Fruit fly (Drosophila melanogaster) whole organism, embryonic: ENCODE results near the gene Dic2.
A peak's percentile ranks its signal among the peaks of the same experiment; 100 is the strongest.

ENCODE experiments used
- ATbp ChIP-seq: fragments of 200-800 bp; sonication (Bioruptor generic); optimal IDR thresholded peaks from 2 replicates; lab custom pipeline; 2017; ENCODE audit warnings: missing biosample characterization, mild to moderate bottlenecking, missing genetic modification characterization, missing genetic modification reagents
- Atf-2 ChIP-seq: fragments of 200-800 bp; sonication (Bioruptor generic); optimal IDR thresholded peaks from 2 replicates; lab custom pipeline; 2016; ENCODE audit warnings: missing biosample characterization, missing genetic modification characterization
- CG10543 ChIP-seq: fragments of 200-800 bp; sonication (Bioruptor generic); optimal IDR thresholded peaks from 3 replicates; lab custom pipeline; 2017; ENCODE audit warnings: missing biosample characterization, mild to moderate bottlenecking, missing genetic modification characterization, moderate library complexity
- CG10979 ChIP-seq: fragments of 200-800 bp; sonication (Bioruptor generic); optimal IDR thresholded peaks from 2 replicates; lab custom pipeline; 2018; ENCODE audit warnings: missing biosample characterization, mild to moderate bottlenecking, missing genetic modification characterization, moderate library complexity
- CG11398 ChIP-seq: fragments of 200-800 bp; sonication (Bioruptor generic); optimal IDR thresholded peaks from 2 replicates; lab custom pipeline; 2016; ENCODE audit warnings: missing biosample characterization, missing genetic modification characterization
- CG11696 ChIP-seq: fragments of 200-800 bp; sonication (Bioruptor generic); IDR thresholded peaks from 2 replicates; pipeline ENCODE4 v1.3.6; 2022; ENCODE audit warnings: missing biosample characterization, missing genetic modification characterization
- CG12299 ChIP-seq: fragments of 200-800 bp; sonication (Bioruptor generic); optimal IDR thresholded peaks from 2 replicates; lab custom pipeline; 2018; ENCODE audit warnings: missing biosample characterization, mild to moderate bottlenecking, missing genetic modification characterization
- CG12769 ChIP-seq: fragments of 200-800 bp; sonication (Bioruptor generic); optimal IDR thresholded peaks from 2 replicates; lab custom pipeline; 2019; ENCODE audit warnings: missing biosample characterization, mild to moderate bottlenecking, missing genetic modification characterization, moderate library complexity
- CG14014 ChIP-seq: fragments of 200-800 bp; sonication (Bioruptor generic); IDR thresholded peaks from 2 replicates; pipeline ENCODE4 v1.3.6; 2022; ENCODE audit warnings: missing biosample characterization, missing genetic modification characterization
- CG14050 ChIP-seq: fragments of 200-800 bp; sonication (Bioruptor generic); IDR thresholded peaks from 3 replicates; pipeline ENCODE4 v1.3.6; 2022; ENCODE audit warnings: missing biosample characterization, missing genetic modification characterization
- CG15514 ChIP-seq: fragments of 200-800 bp; sonication (Bioruptor generic); optimal IDR thresholded peaks from 3 replicates; lab custom pipeline; 2017; ENCODE audit warnings: missing biosample characterization, missing genetic modification characterization, mild to moderate bottlenecking, moderate library complexity, missing genetic modification reagents
- CG18011 ChIP-seq: fragments of 200-800 bp; sonication (Bioruptor generic); optimal IDR thresholded peaks from 2 replicates; lab custom pipeline; 2017; ENCODE audit warnings: missing biosample characterization, missing genetic modification characterization, mild to moderate bottlenecking, moderate library complexity, missing genotype
- CG2202 ChIP-seq: fragments of 200-800 bp; sonication (Bioruptor generic); optimal IDR thresholded peaks from 2 replicates; lab custom pipeline; 2018; ENCODE audit warnings: missing biosample characterization, mild to moderate bottlenecking, missing genetic modification characterization
- CG31441 ChIP-seq: fragments of 200-800 bp; sonication (Bioruptor generic); IDR thresholded peaks from 2 replicates; pipeline ENCODE4 v1.3.6; 2022; ENCODE audit warnings: missing biosample characterization, missing genetic modification characterization
- CG32767 ChIP-seq: fragments of 200-800 bp; sonication (Bioruptor generic); IDR thresholded peaks from 2 replicates; pipeline ENCODE4 v1.3.6; 2022; ENCODE audit warnings: missing biosample characterization, missing genetic modification characterization
- CG3407 ChIP-seq: fragments of 200-800 bp; sonication (Bioruptor generic); optimal IDR thresholded peaks from 2 replicates; lab custom pipeline; 2018; ENCODE audit warnings: missing biosample characterization, mild to moderate bottlenecking, missing genetic modification characterization
- CG34376 ChIP-seq: fragments of 200-800 bp; sonication (Bioruptor generic); optimal IDR thresholded peaks from 2 replicates; lab custom pipeline; 2018; ENCODE audit warnings: missing biosample characterization, mild to moderate bottlenecking, missing genetic modification characterization
- CG7745 ChIP-seq: fragments of 200-800 bp; sonication (Bioruptor generic); optimal IDR thresholded peaks from 2 replicates; lab custom pipeline; 2018; ENCODE audit warnings: missing biosample characterization, mild to moderate bottlenecking, missing genetic modification characterization, moderate library complexity
- CG8281 ChIP-seq: fragments of 200-800 bp; sonication (Bioruptor generic); optimal IDR thresholded peaks from 2 replicates; lab custom pipeline; 2018; ENCODE audit warnings: missing biosample characterization, mild to moderate bottlenecking, missing genetic modification characterization, moderate library complexity
- CkIIα-i1 ChIP-seq: fragments of 200-800 bp; sonication (Bioruptor generic); IDR thresholded peaks from 2 replicates; pipeline ENCODE4 v1.3.6; 2022; ENCODE audit warnings: missing biosample characterization, missing genetic modification characterization
- Dad ChIP-seq: fragments of 200-800 bp; sonication (Bioruptor generic); optimal IDR thresholded peaks from 3 replicates; lab custom pipeline; 2016; ENCODE audit warnings: missing biosample characterization, missing genetic modification characterization
- E2f1 ChIP-seq: fragments of 200-800 bp; sonication (Bioruptor generic); IDR thresholded peaks from 2 replicates; pipeline ENCODE4 v1.3.6; 2022; ENCODE audit warnings: missing biosample characterization, missing genetic modification characterization
- H15 ChIP-seq: fragments of 200-800 bp; sonication (Bioruptor generic); IDR thresholded peaks from 3 replicates; pipeline ENCODE4 v1.3.6; 2022; ENCODE audit warnings: missing biosample characterization, missing genetic modification characterization
- Hr39 ChIP-seq: fragments of >200 bp; optimal IDR thresholded peaks from 2 replicates; lab custom pipeline; 2017
- Hr78 ChIP-seq, 2 experiments: fragments of 200-800 bp in 1 of 2; fragments of >200 bp in 1 of 2; sonication (Bioruptor generic) in 1 of 2; optimal IDR thresholded peaks; 2 replicates each; lab custom pipeline; 2017 to 2019; ENCODE audit warnings: missing biosample characterization in 2 of 2, missing genetic modification characterization in 2 of 2, mild to moderate bottlenecking in 1 of 2, moderate library complexity in 1 of 2
- Max ChIP-seq: fragments of 200-800 bp; sonication (Bioruptor generic); optimal IDR thresholded peaks from 2 replicates; lab custom pipeline; 2016; ENCODE audit warnings: missing biosample characterization, mild to moderate bottlenecking, missing genetic modification characterization
- Med ChIP-seq: fragments of 200-800 bp; sonication (Bioruptor generic); peaks from one replicate; lab custom pipeline; 2016; ENCODE audit warnings: missing biosample characterization, missing genetic modification characterization, mild to moderate bottlenecking, inconsistent platforms, moderate library complexity
- Meics ChIP-seq: fragments of 200-800 bp; sonication (Bioruptor generic); optimal IDR thresholded peaks from 2 replicates; lab custom pipeline; 2017; ENCODE audit warnings: missing biosample characterization, mild to moderate bottlenecking, missing genetic modification characterization
- Nf-YA ChIP-seq: fragments of 200-800 bp; sonication (Bioruptor generic); IDR thresholded peaks from 2 replicates; pipeline ENCODE4 v1.3.6; 2022; ENCODE audit warnings: missing biosample characterization, missing genetic modification characterization
- Sox100B ChIP-seq: fragments of 200-800 bp; sonication (Bioruptor generic); optimal IDR thresholded peaks from 3 replicates; lab custom pipeline; 2018; ENCODE audit warnings: missing biosample characterization, mild to moderate bottlenecking, missing genetic modification characterization
- Vsx1 ChIP-seq: fragments of 200-800 bp; sonication (Bioruptor generic); optimal IDR thresholded peaks from 2 replicates; lab custom pipeline; 2017; ENCODE audit warnings: missing biosample characterization, mild to moderate bottlenecking, missing genetic modification characterization, missing genetic modification reagents
- ac ChIP-seq: fragments of 200-800 bp; sonication (Bioruptor generic); optimal IDR thresholded peaks from 3 replicates; lab custom pipeline; 2017; ENCODE audit warnings: missing biosample characterization, mild to moderate bottlenecking, missing genetic modification characterization
- br ChIP-seq: fragments of >200 bp; optimal IDR thresholded peaks from 2 replicates; lab custom pipeline; 2017
- cg ChIP-seq: fragments of 200-800 bp; sonication (Bioruptor generic); optimal IDR thresholded peaks from 3 replicates; lab custom pipeline; 2019; ENCODE audit warnings: missing biosample characterization, mild to moderate bottlenecking, missing genetic modification characterization, moderate library complexity
- chm ChIP-seq: fragments of 200-800 bp; sonication (Bioruptor generic); IDR thresholded peaks from 2 replicates; pipeline ENCODE4 v1.3.6; 2022; ENCODE audit warnings: missing biosample characterization, missing genetic modification characterization
- corto ChIP-seq: fragments of 200-800 bp; sonication (Bioruptor generic); optimal IDR thresholded peaks from 2 replicates; lab custom pipeline; 2016; ENCODE audit warnings: missing biosample characterization, mild to moderate bottlenecking, missing genetic modification characterization, moderate library complexity
- dmrt11E ChIP-seq: fragments of 200-800 bp; sonication (Bioruptor generic); optimal IDR thresholded peaks from 3 replicates; lab custom pipeline; 2018; ENCODE audit warnings: missing biosample characterization, mild to moderate bottlenecking, missing genetic modification characterization, moderate library complexity
- eve ChIP-seq, 2 experiments: fragments of >200 bp; optimal IDR thresholded peaks; 2 replicates each; lab custom pipeline; 2017; ENCODE audit warnings: missing biosample characterization in 2 of 2, missing genetic modification characterization in 2 of 2
- ewg ChIP-seq: fragments of 200-800 bp; sonication (Bioruptor generic); optimal IDR thresholded peaks from 3 replicates; lab custom pipeline; 2017; ENCODE audit warnings: mild to moderate bottlenecking, missing biosample characterization, missing genetic modification reagents, missing genetic modification characterization
- fd102C ChIP-seq: fragments of 200-800 bp; sonication (Bioruptor generic); optimal IDR thresholded peaks from 2 replicates; lab custom pipeline; 2018; ENCODE audit warnings: missing biosample characterization, mild to moderate bottlenecking, missing genetic modification characterization, moderate library complexity
- grau ChIP-seq: fragments of 200-800 bp; optimal IDR thresholded peaks from 3 replicates; lab custom pipeline; 2019; ENCODE audit warnings: missing biosample characterization, mild to moderate bottlenecking, missing genetic modification characterization, moderate library complexity
- grn ChIP-seq: fragments of 200-800 bp; sonication (Bioruptor generic); optimal IDR thresholded peaks from 3 replicates; lab custom pipeline; 2017; ENCODE audit warnings: missing biosample characterization, missing genetic modification characterization
- gsb-n ChIP-seq: fragments of 200-800 bp; sonication (Bioruptor generic); optimal IDR thresholded peaks from 3 replicates; lab custom pipeline; 2018; ENCODE audit warnings: missing biosample characterization, mild to moderate bottlenecking, missing genetic modification characterization
- kni ChIP-seq: fragments of 200-800 bp; sonication (Bioruptor generic); optimal IDR thresholded peaks from 3 replicates; lab custom pipeline; 2017; ENCODE audit warnings: mild to moderate bottlenecking, missing biosample characterization, missing genetic modification reagents, missing genetic modification characterization
- lov ChIP-seq, 2 experiments: fragments of 200-800 bp in 1 of 2; fragments of >200 bp in 1 of 2; sonication (Bioruptor generic) in 1 of 2; IDR thresholded peaks in 1 of 2; optimal IDR thresholded peaks in 1 of 2; 2 replicates in 1 of 2; 3 replicates in 1 of 2; pipeline versions ENCODE4 v1.3.6 to Lab custom; 2017 to 2022; ENCODE audit warnings: missing biosample characterization in 1 of 2, missing genetic modification characterization in 1 of 2
- odd ChIP-seq: fragments of 200-800 bp; sonication (Bioruptor generic); optimal IDR thresholded peaks from 2 replicates; lab custom pipeline; 2017; ENCODE audit warnings: missing biosample characterization, mild to moderate bottlenecking, missing genetic modification characterization
- pan ChIP-seq, 4 experiments: fragments of >200 bp in 3 of 4; fragments of 200-800 bp in 1 of 4; sonication (Bioruptor generic) in 1 of 4; optimal IDR thresholded peaks in 3 of 4; IDR thresholded peaks in 1 of 4; 2 replicates each; pipeline versions ENCODE4 v1.3.6 to Lab custom; 2017 to 2022; ENCODE audit warnings: missing biosample characterization in 2 of 4, missing genetic modification characterization in 2 of 4, mixed read lengths in 1 of 4
- stwl ChIP-seq: fragments of 200-800 bp; sonication (Bioruptor generic); optimal IDR thresholded peaks from 3 replicates; lab custom pipeline; 2018; ENCODE audit warnings: missing biosample characterization, mild to moderate bottlenecking, missing genetic modification characterization, moderate library complexity
- tx ChIP-seq: fragments of 200-800 bp; sonication (Bioruptor generic); optimal IDR thresholded peaks from 2 replicates; lab custom pipeline; 2016; ENCODE audit warnings: missing biosample characterization, missing genetic modification characterization
- vfl ChIP-seq: fragments of 200-800 bp; sonication (Bioruptor generic); optimal IDR thresholded peaks from 2 replicates; lab custom pipeline; 2016; ENCODE audit warnings: missing biosample characterization, missing genetic modification characterization
- yki ChIP-seq: fragments of >200 bp; optimal IDR thresholded peaks from 3 replicates; lab custom pipeline; 2018

Gene Dic2

DNA sequence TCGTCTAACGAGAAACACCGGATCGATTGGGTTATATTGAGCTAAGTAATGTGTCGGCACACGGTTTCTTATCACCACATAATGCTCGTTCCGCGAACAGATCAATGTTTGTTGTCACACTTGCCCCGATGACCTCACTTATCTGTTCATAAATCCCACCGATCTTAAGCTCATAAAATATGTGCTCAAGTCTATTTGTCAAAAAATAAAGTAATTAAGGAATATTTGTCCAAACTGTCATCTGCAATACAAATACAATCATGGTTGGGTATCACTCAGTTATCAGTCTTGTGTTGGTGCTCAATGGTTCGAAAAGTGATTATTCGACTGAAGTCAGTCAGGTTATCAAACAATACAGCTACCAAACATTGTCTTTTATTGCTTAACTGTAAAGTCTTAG is 47.0 kb upstream of the Dic2 start (continued):
- TF ChIP-seq CG14014 (GFP tag; lab: Robert Waterston, UW) (no peak), chm (GFP tag; lab: Robert Waterston, UW) (no peak), kni (GFP tag; lab: Kevin White, UChicago) (peak; percentile 27), CG10543 (GFP tag; lab: Kevin White, UChicago) (no peak), lov (optimal IDR thresholded peaks at IDR 0.05; lab: Kevin White, UChicago) (no peak), lov (GFP tag; IDR thresholded peaks at IDR 0.05; lab: Robert Waterston, UW) (0 out of 3 replicates have a peak, but pooled peaks have one; percentile 30), corto (no peak), Hr78 (GFP tag; optimal IDR thresholded peaks at IDR 0.05; lab: Kevin White, UChicago) (peak in 1 of 2 experiments; percentile 77), CG11398 (GFP tag; lab: Kevin White, UChicago) (no peak), CG3407 (GFP tag; lab: Kevin White, UChicago) (no peak), Med (GFP tag; lab: Kevin White, UChicago) (peak; percentile 80), ATbp (GFP tag; lab: Kevin White, UChicago) (no peak), Sox100B (no peak), CkIIα-i1 (no peak), CG2202 (tag; lab: Kevin White, UChicago) (peak; percentile 51), Meics (GFP tag; lab: Kevin White, UChicago) (no peak), br (lab: Kevin White, UChicago) (no peak), CG12769 (no peak), Atf-2 (GFP tag; lab: Kevin White, UChicago) (no peak), ewg (GFP tag; lab: Kevin White, UChicago) (no peak), E2f1 (GFP tag; lab: Robert Waterston, UW) (no peak), fd102C (GFP tag; lab: Kevin White, UChicago) (peak; percentile 33), stwl (peak; percentile 19), CG34376 (GFP tag; lab: Kevin White, UChicago) (peak; percentile 22), CG10979 (tag; lab: Kevin White, UChicago) (peak; percentile 12), CG7745 (peak; percentile 61), Hr39 (lab: Kevin White, UChicago) (no peak), dmrt11E (tag; lab: Kevin White, UChicago) (peak; percentile 75), Max (GFP tag; lab: Kevin White, UChicago) (peak; percentile 8), Nf-YA (no peak), CG31441 (GFP tag; lab: Robert Waterston, UW) (no peak), vfl (GFP tag; lab: Kevin White, UChicago) (no peak), ac (peak; percentile 26), CG12299 (tag; lab: Kevin White, UChicago) (no peak), eve (GFP tag; optimal IDR thresholded peaks at IDR 0.05; lab: Kevin White, UChicago) (peak in 1 of 2 experiments; percentile 2), tx (no peak), CG8281 (tag; lab: Kevin White, UChicago) (no peak), Dad (GFP tag; lab: Kevin White, UChicago) (no peak), CG14050 (GFP tag; lab: Robert Waterston, UW) (no peak), grau (tag; lab: Kevin White, UChicago) (no peak), CG32767 (GFP tag; lab: Robert Waterston, UW) (no peak), H15 (no peak), cg (peak; percentile 20), odd (GFP tag; lab: Kevin White, UChicago) (peak; percentile 54), CG18011 (GFP tag; lab: Kevin White, UChicago) (no peak), yki (lab: Kevin White, UChicago) (no peak), Vsx1 (GFP tag; lab: Kevin White, UChicago) (no peak), pan (optimal IDR thresholded peaks at IDR 0.05; lab: Kevin White, UChicago) (no peak), pan (GFP tag; optimal IDR thresholded peaks at IDR 0.05 in 1 of 2, IDR thresholded peaks at IDR 0.05 in 1 of 2) (no peak), gsb-n (tag; lab: Kevin White, UChicago) (peak; percentile 26), CG11696 (GFP tag; lab: Robert Waterston, UW) (no peak), CG15514 (GFP tag; lab: Kevin White, UChicago) (no peak), grn (GFP tag; lab: Kevin White, UChicago) (peak; percentile 28)
